ENCODE assay signal across 5 worm cellular contexts in the genomic region with DNA sequence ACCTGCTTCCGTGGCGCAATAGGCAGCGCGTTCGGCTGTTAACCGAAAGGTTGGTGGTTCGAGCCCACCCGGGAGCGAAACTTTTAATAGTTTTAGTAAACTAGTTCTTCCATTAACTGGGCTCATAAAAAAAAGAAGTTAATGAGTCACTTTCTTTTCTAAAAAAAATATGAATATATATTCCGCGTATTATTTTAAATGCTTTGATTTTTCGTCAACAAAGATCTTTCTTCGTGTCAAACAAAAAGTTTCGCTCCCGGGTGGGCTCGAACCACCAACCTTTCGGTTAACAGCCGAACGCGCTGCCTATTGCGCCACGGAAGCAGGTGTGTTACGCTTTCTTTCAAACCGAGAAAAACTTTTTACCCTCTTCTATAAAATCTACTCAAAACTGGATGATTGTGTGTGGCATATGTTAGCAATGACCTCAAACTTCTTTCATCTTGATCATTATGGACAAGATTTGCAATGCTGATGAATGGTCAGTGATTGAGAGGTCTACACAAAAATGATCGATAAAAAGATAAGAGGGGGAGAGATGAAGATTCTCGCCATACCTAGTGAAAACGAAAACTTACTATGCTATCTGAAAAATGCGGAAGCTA.
A peak's percentile ranks its signal among the peaks of the same experiment; 100 is the strongest.
TF ChIP-seq lines count a peak whose summit lies in the region.

No protein-coding gene starts in this region.

TF ChIP-seq in whole organism, L1 larva, 84 proteins besides CTCF, POLR2A, EP300 and RAD21 (continued from another document and continues in another):
- TF ChIP-seq efl-1 (optimal IDR thresholded peaks at IDR 0.05; lab: Kevin White, UChicago) (peak in 1 of 2 experiments; percentile 18), efl-1 (GFP tag; optimal IDR thresholded peaks at IDR 0.05 in 1 of 2; lab: Kevin White, UChicago) (peak in 1 of 2 experiments; percentile 89), ama-1 (optimal IDR thresholded peaks at IDR 0.05; lab: Kevin White, UChicago) (no peak), rnt-1 (tag; optimal IDR thresholded peaks at IDR 0.05; lab: Kevin White, UChicago) (peak; percentile 27), snu-23 (GFP tag; optimal IDR thresholded peaks at IDR 0.05; lab: Kevin White, UChicago) (peak; percentile 64), nhr-19 (GFP tag; conservative IDR thresholded peaks at IDR 0.05; lab: Robert Waterston, UW) (peak; percentile 50), nhr-47 (tag; optimal IDR thresholded peaks at IDR 0.05; lab: Kevin White, UChicago) (peak; percentile 53), nhr-85 (tag; lab: Kevin White, UChicago) (peak; percentile 94), nhr-12 (tag; optimal IDR thresholded peaks at IDR 0.05; lab: Kevin White, UChicago) (no peak), xbp-1 (tag; optimal IDR thresholded peaks at IDR 0.05; lab: Kevin White, UChicago) (peak; percentile 4), mab-9 (GFP tag; IDR thresholded peaks at IDR 0.05; lab: Robert Waterston, UW) (no peak), dpl-1 (GFP tag; optimal IDR thresholded peaks at IDR 0.05; lab: Kevin White, UChicago) (no peak), elt-3 (tag; optimal IDR thresholded peaks at IDR 0.05; lab: Kevin White, UChicago) (peak in 2 of 6 experiments; percentile 45 to 58), sup-37 (GFP tag; optimal IDR thresholded peaks at IDR 0.05; lab: Kevin White, UChicago) (no peak), mdl-1 (tag; optimal IDR thresholded peaks at IDR 0.05; lab: Kevin White, UChicago) (peak in 1 of 2 experiments; percentile 28), lsy-2 (tag; optimal IDR thresholded peaks at IDR 0.05; lab: Kevin White, UChicago) (peak in 1 of 2 experiments; percentile 13), blmp-1 (tag; optimal IDR thresholded peaks at IDR 0.05; lab: Kevin White, UChicago) (peak; percentile 80), vab-15 (tag; optimal IDR thresholded peaks at IDR 0.05; lab: Kevin White, UChicago) (no peak), alr-1 (tag; optimal IDR thresholded peaks at IDR 0.05; lab: Kevin White, UChicago; ENCODE audit: borderline replicate concordance) (no peak), lir-3 (tag; optimal IDR thresholded peaks at IDR 0.05; lab: Kevin White, UChicago; ENCODE audit: poor library complexity) (peak; percentile 19), nhr-77 (tag; optimal IDR thresholded peaks at IDR 0.05; lab: Kevin White, UChicago) (no peak), irx-1 (tag; optimal IDR thresholded peaks at IDR 0.05; lab: Kevin White, UChicago) (no peak), unc-62 (GFP tag; optimal IDR thresholded peaks at IDR 0.05; lab: Kevin White, UChicago) (no peak), fkh-4 (tag; optimal IDR thresholded peaks at IDR 0.05; lab: Kevin White, UChicago; ENCODE audit: borderline replicate concordance) (no peak)

TF ChIP-seq in whole organism, L2 larva, 48 proteins besides CTCF, POLR2A, EP300 and RAD21 (continued from another document and continues in another):
- TF ChIP-seq blmp-1 (tag; optimal IDR thresholded peaks at IDR 0.05; lab: Kevin White, UChicago; ENCODE audit: insufficient read depth): peak; percentile 65
- no peak for TF ChIP-seq unc-55 (GFP tag; optimal IDR thresholded peaks at IDR 0.05; lab: Kevin White, UChicago)
- no peak for TF ChIP-seq sem-4 (tag; optimal IDR thresholded peaks at IDR 0.05; lab: Kevin White, UChicago)
- no peak for TF ChIP-seq lin-11 (tag; optimal IDR thresholded peaks at IDR 0.05; lab: Kevin White, UChicago)
- TF ChIP-seq sma-9 (GFP tag; optimal IDR thresholded peaks at IDR 0.05; lab: Kevin White, UChicago): peak; percentile 81
- no peak for TF ChIP-seq sma-9 (tag; optimal IDR thresholded peaks at IDR 0.05; lab: Kevin White, UChicago)
- TF ChIP-seq nhr-11 (tag; optimal IDR thresholded peaks at IDR 0.05; lab: Kevin White, UChicago): no peak
- no peak for TF ChIP-seq mdl-1 (tag; optimal IDR thresholded peaks at IDR 0.05; lab: Kevin White, UChicago)
- TF ChIP-seq elt-1 (tag; optimal IDR thresholded peaks at IDR 0.05; lab: Kevin White, UChicago): peak; percentile 88
- TF ChIP-seq nhr-21 (tag; optimal IDR thresholded peaks at IDR 0.05; lab: Kevin White, UChicago): peak; percentile 47
- TF ChIP-seq zag-1 (tag; optimal IDR thresholded peaks at IDR 0.05; lab: Kevin White, UChicago): no peak
- TF ChIP-seq alr-1 (tag; optimal IDR thresholded peaks at IDR 0.05; lab: Kevin White, UChicago): no peak
- peak; percentile 31 for TF ChIP-seq nhr-129 (tag; optimal IDR thresholded peaks at IDR 0.05; lab: Kevin White, UChicago)
- no peak for TF ChIP-seq nhr-23 (tag; optimal IDR thresholded peaks at IDR 0.05; lab: Kevin White, UChicago)
- no peak for TF ChIP-seq lin-39 (tag; optimal IDR thresholded peaks at IDR 0.05; lab: Kevin White, UChicago)
- no peak for TF ChIP-seq lin-13 (GFP tag; optimal IDR thresholded peaks at IDR 0.05; lab: Kevin White, UChicago)
- TF ChIP-seq skn-1 (tag; optimal IDR thresholded peaks at IDR 0.05; lab: Kevin White, UChicago): no peak
- no peak for TF ChIP-seq aly-2 (tag; optimal IDR thresholded peaks at IDR 0.05; lab: Kevin White, UChicago)
- no peak for TF ChIP-seq nhr-10 (tag; optimal IDR thresholded peaks at IDR 0.05; lab: Kevin White, UChicago)
- peak; percentile 4 for TF ChIP-seq C34F6.9 (tag; optimal IDR thresholded peaks at IDR 0.05; lab: Kevin White, UChicago)
- no peak for TF ChIP-seq ceh-16 (tag; optimal IDR thresholded peaks at IDR 0.05; lab: Kevin White, UChicago)
- peak; percentile 72 for TF ChIP-seq nhr-25 (tag; optimal IDR thresholded peaks at IDR 0.05; lab: Kevin White, UChicago)
- no peak for TF ChIP-seq ztf-4 (tag; optimal IDR thresholded peaks at IDR 0.05; lab: Kevin White, UChicago)
- no peak for TF ChIP-seq snpc-4 (tag; optimal IDR thresholded peaks at IDR 0.05; lab: Kevin White, UChicago)
- peak; percentile 20 for TF ChIP-seq fos-1 (tag; optimal IDR thresholded peaks at IDR 0.05; lab: Kevin White, UChicago)
- TF ChIP-seq ceh-82 (tag; optimal IDR thresholded peaks at IDR 0.05; lab: Kevin White, UChicago): no peak
- no peak for TF ChIP-seq ama-1 (optimal IDR thresholded peaks at IDR 0.05; lab: Kevin White, UChicago)

TF ChIP-seq in whole organism, L3 larva, 47 proteins besides CTCF, POLR2A, EP300 and RAD21 (continued from another document and continues in another):
- TF ChIP-seq nhr-77 (tag; optimal IDR thresholded peaks at IDR 0.05; lab: Kevin White, UChicago) (no peak), ceh-16 (tag; optimal IDR thresholded peaks at IDR 0.05; lab: Kevin White, UChicago) (no peak), eor-1 (tag; optimal IDR thresholded peaks at IDR 0.05; lab: Kevin White, UChicago) (no peak), ztf-4 (tag; optimal IDR thresholded peaks at IDR 0.05; lab: Kevin White, UChicago) (no peak), egl-5 (tag; optimal IDR thresholded peaks at IDR 0.05; lab: Kevin White, UChicago) (no peak), nhr-43 (tag; optimal IDR thresholded peaks at IDR 0.05; lab: Kevin White, UChicago; ENCODE audit: poor library complexity, severe bottlenecking) (peak; percentile 14), nhr-237 (tag; optimal IDR thresholded peaks at IDR 0.05; lab: Kevin White, UChicago) (no peak), ama-1 (optimal IDR thresholded peaks at IDR 0.05; lab: Kevin White, UChicago) (no peak), elt-1 (tag; optimal IDR thresholded peaks at IDR 0.05; lab: Kevin White, UChicago) (peak; percentile 96), ztf-11 (tag; optimal IDR thresholded peaks at IDR 0.05; lab: Kevin White, UChicago) (no peak), elt-2 (tag; optimal IDR thresholded peaks at IDR 0.05; lab: Kevin White, UChicago) (peak; percentile 31), nhr-11 (tag; optimal IDR thresholded peaks at IDR 0.05; lab: Kevin White, UChicago) (no peak), nhr-25 (tag; optimal IDR thresholded peaks at IDR 0.05; lab: Kevin White, UChicago) (peak; percentile 62), unc-39 (tag; optimal IDR thresholded peaks at IDR 0.05; lab: Kevin White, UChicago) (no peak), tbx-2 (tag; optimal IDR thresholded peaks at IDR 0.05; lab: Kevin White, UChicago) (peak; percentile 11), nhr-28 (tag; optimal IDR thresholded peaks at IDR 0.05; lab: Kevin White, UChicago) (no peak), fkh-10 (GFP tag; optimal IDR thresholded peaks at IDR 0.05; lab: Kevin White, UChicago) (no peak), pqm-1 (tag; optimal IDR thresholded peaks at IDR 0.05; lab: Kevin White, UChicago) (peak; percentile 12), daf-12 (tag; optimal IDR thresholded peaks at IDR 0.05; lab: Kevin White, UChicago) (no peak), ceh-82 (tag; optimal IDR thresholded peaks at IDR 0.05; lab: Kevin White, UChicago) (no peak), nhr-23 (tag; optimal IDR thresholded peaks at IDR 0.05; lab: Kevin White, UChicago) (peak; percentile 33), mml-1 (tag; optimal IDR thresholded peaks at IDR 0.05; lab: Kevin White, UChicago) (no peak), hmg-11 (tag; optimal IDR thresholded peaks at IDR 0.05; lab: Kevin White, UChicago) (no peak), fos-1 (tag; optimal IDR thresholded peaks at IDR 0.05; lab: Kevin White, UChicago) (peak; percentile 13), lin-15B (tag; optimal IDR thresholded peaks at IDR 0.05; lab: Kevin White, UChicago) (no peak), snpc-4 (tag; optimal IDR thresholded peaks at IDR 0.05; lab: Kevin White, UChicago) (no peak), nfya-1 (tag; optimal IDR thresholded peaks at IDR 0.05; lab: Kevin White, UChicago; ENCODE audit: insufficient read depth) (peak; percentile 26), zag-1 (tag; optimal IDR thresholded peaks at IDR 0.05; lab: Kevin White, UChicago) (no peak)

TF ChIP-seq in whole organism, L4 larva, 104 proteins besides CTCF, POLR2A, EP300 and RAD21 (continued from another document and continues in another):
- peak; percentile 19 to 76 for TF ChIP-seq daf-16 (GFP tag; optimal IDR thresholded peaks at IDR 0.05; lab: Kevin White, UChicago)
- peak; percentile 68 for TF ChIP-seq daf-16 (tag; optimal IDR thresholded peaks at IDR 0.05; lab: Kevin White, UChicago)
- TF ChIP-seq Y5F2A.4 (GFP tag; optimal IDR thresholded peaks at IDR 0.05; lab: Kevin White, UChicago): peak; percentile 41
- peak; percentile 50; the same call in 1 of the 2 replicates for TF ChIP-seq F26F4.8 (GFP tag; conservative IDR thresholded peaks at IDR 0.05; lab: Robert Waterston, UW)
- peak; percentile 49 for TF ChIP-seq unc-130 (GFP tag; optimal IDR thresholded peaks at IDR 0.05; lab: Kevin White, UChicago)
- TF ChIP-seq nhr-28 (tag; optimal IDR thresholded peaks at IDR 0.05; lab: Kevin White, UChicago): peak; percentile 23
- TF ChIP-seq lir-3 (tag; optimal IDR thresholded peaks at IDR 0.05; lab: Kevin White, UChicago): peak; percentile 19
- TF ChIP-seq F49E8.2 (tag; optimal IDR thresholded peaks at IDR 0.05; lab: Kevin White, UChicago; ENCODE audit: borderline replicate concordance): peak; percentile 50
- TF ChIP-seq ceh-32 (tag; optimal IDR thresholded peaks at IDR 0.05; lab: Kevin White, UChicago; ENCODE audit: poor library complexity): no peak
- TF ChIP-seq arid-1 (GFP tag; conservative IDR thresholded peaks at IDR 0.05; lab: Robert Waterston, UW): peak; percentile 61; the same call in 1 of the 2 replicates
- TF ChIP-seq Y48G9A.11 (GFP tag; IDR thresholded peaks at IDR 0.05; lab: Robert Waterston, UW): peak; percentile 56; the same call in 1 of the 2 replicates
- peak; percentile 8 for TF ChIP-seq dve-1 (tag; optimal IDR thresholded peaks at IDR 0.05; lab: Kevin White, UChicago; ENCODE audit: insufficient read depth)
- no peak for TF ChIP-seq T26A8.4 (GFP tag; IDR thresholded peaks at IDR 0.05; lab: Robert Waterston, UW)
- TF ChIP-seq hmg-1.1 (GFP tag; IDR thresholded peaks at IDR 0.05; lab: Robert Waterston, UW): peak; percentile 68
- peak; percentile 78 for TF ChIP-seq lim-7 (GFP tag; IDR thresholded peaks at IDR 0.05; lab: Robert Waterston, UW)
- TF ChIP-seq rbr-2 (tag; optimal IDR thresholded peaks at IDR 0.05; lab: Kevin White, UChicago): peak; percentile 43
- no peak for TF ChIP-seq nhr-76 (tag; optimal IDR thresholded peaks at IDR 0.05; lab: Kevin White, UChicago)
- peak; percentile 18; the same call in 1 of the 2 replicates for TF ChIP-seq madf-9 (GFP tag; conservative IDR thresholded peaks at IDR 0.05; lab: Robert Waterston, UW)
- peak; percentile 47 for TF ChIP-seq hlh-30 (tag; optimal IDR thresholded peaks at IDR 0.05; lab: Kevin White, UChicago; ENCODE audit: insufficient read depth)
- 0 out of 2 replicates have a peak, but pooled peaks have one; percentile 38 for TF ChIP-seq ceh-44 (GFP tag; IDR thresholded peaks at IDR 0.05; lab: Robert Waterston, UW)
- no peak for TF ChIP-seq aly-2 (tag; optimal IDR thresholded peaks at IDR 0.05; lab: Kevin White, UChicago)
- peak; percentile 59; the same call in 1 of the 2 replicates for TF ChIP-seq daf-19 (GFP tag; conservative IDR thresholded peaks at IDR 0.05; lab: Robert Waterston, UW)
- no peak for TF ChIP-seq R02D3.7 (tag; optimal IDR thresholded peaks at IDR 0.05; lab: Kevin White, UChicago)
- TF ChIP-seq snpc-1.2 (GFP tag; IDR thresholded peaks at IDR 0.05; lab: Robert Waterston, UW): peak; percentile 81
- no peak for TF ChIP-seq ces-1 (GFP tag; optimal IDR thresholded peaks at IDR 0.05; lab: Kevin White, UChicago)
- TF ChIP-seq mxl-3 (GFP tag; optimal IDR thresholded peaks at IDR 0.05; lab: Kevin White, UChicago): peak; percentile 13

TF ChIP-seq in whole organism, young adult, 124 proteins besides CTCF, POLR2A, EP300 and RAD21 (continued from another document and continues in another):
- TF ChIP-seq madf-6 (GFP tag; IDR thresholded peaks at IDR 0.05; lab: Robert Waterston, UW): peak; percentile 39; the same call in 1 of the 2 replicates
- no peak for TF ChIP-seq Y95B8A.8 (GFP tag; IDR thresholded peaks at IDR 0.05; lab: Robert Waterston, UW)
- TF ChIP-seq ekl-4 (GFP tag; IDR thresholded peaks at IDR 0.05; lab: Robert Waterston, UW): peak; percentile 29; the same call in 1 of the 2 replicates
- no peak for TF ChIP-seq dpff-1 (tag; optimal IDR thresholded peaks at IDR 0.05; lab: Kevin White, UChicago)
- TF ChIP-seq Y53G8AR.9 (GFP tag; conservative IDR thresholded peaks at IDR 0.05; lab: Robert Waterston, UW): no peak
- TF ChIP-seq tbp1 (GFP tag; optimal IDR thresholded peaks at IDR 0.05; lab: Kevin White, UChicago): peak; percentile 86
- TF ChIP-seq pbrm-1 (GFP tag; IDR thresholded peaks at IDR 0.05; lab: Robert Waterston, UW): 0 out of 2 replicates have a peak, but pooled peaks have one; percentile 61
- no peak for TF ChIP-seq Y67H2A.10 (GFP tag; conservative IDR thresholded peaks at IDR 0.05; lab: Robert Waterston, UW)
- TF ChIP-seq ztf-18 (tag; optimal IDR thresholded peaks at IDR 0.05; lab: Kevin White, UChicago): peak; percentile 58
- TF ChIP-seq bed-1 (GFP tag; IDR thresholded peaks at IDR 0.05; lab: Robert Waterston, UW): no peak
- TF ChIP-seq Y53F4B.3 (GFP tag; IDR thresholded peaks at IDR 0.05; lab: Robert Waterston, UW): 0 out of 2 replicates have a peak, but pooled peaks have one; percentile 42
- TF ChIP-seq madf-10 (tag; optimal IDR thresholded peaks at IDR 0.05; lab: Kevin White, UChicago): peak; percentile 18
- peak; percentile 71 for TF ChIP-seq him-1 (tag; optimal IDR thresholded peaks at IDR 0.05; lab: Kevin White, UChicago)
- no peak for TF ChIP-seq nfya-2 (GFP tag; IDR thresholded peaks at IDR 0.05; lab: Robert Waterston, UW)
- peak; percentile 40 for TF ChIP-seq nhr-80 (tag; optimal IDR thresholded peaks at IDR 0.05; lab: Kevin White, UChicago)
- no peak for TF ChIP-seq K12H6.12 (tag; optimal IDR thresholded peaks at IDR 0.05; lab: Kevin White, UChicago)
- TF ChIP-seq F23B12.7 (tag; optimal IDR thresholded peaks at IDR 0.05; lab: Kevin White, UChicago; ENCODE audit: insufficient read depth): peak; percentile 68
- TF ChIP-seq ztf-22 (GFP tag; optimal IDR thresholded peaks at IDR 0.05; lab: Kevin White, UChicago): peak; percentile 6
- peak; percentile 53 for TF ChIP-seq lsy-27 (tag; optimal IDR thresholded peaks at IDR 0.05; lab: Kevin White, UChicago; ENCODE audit: borderline replicate concordance, insufficient read depth)
- TF ChIP-seq sdz-38 (tag; optimal IDR thresholded peaks at IDR 0.05; lab: Kevin White, UChicago): no peak
- TF ChIP-seq C06A6.2 (GFP tag; conservative IDR thresholded peaks at IDR 0.05; lab: Robert Waterston, UW): no peak
- no peak for TF ChIP-seq nhr-27 (tag; optimal IDR thresholded peaks at IDR 0.05; lab: Kevin White, UChicago)
- no peak for TF ChIP-seq ceh-100 (GFP tag; IDR thresholded peaks at IDR 0.05; lab: Robert Waterston, UW)
- peak; percentile 75 for TF ChIP-seq die-1 (tag; optimal IDR thresholded peaks at IDR 0.05; lab: Kevin White, UChicago)
- no peak for TF ChIP-seq sptf-2 (GFP tag; optimal IDR thresholded peaks at IDR 0.05; lab: Kevin White, UChicago)
- TF ChIP-seq athp-1 (tag; optimal IDR thresholded peaks at IDR 0.05; lab: Kevin White, UChicago): peak; percentile 57
- no peak for TF ChIP-seq sea-2 (GFP tag; IDR thresholded peaks at IDR 0.05; lab: Robert Waterston, UW)
- TF ChIP-seq F57A8.1 (GFP tag; optimal IDR thresholded peaks at IDR 0.05; lab: Kevin White, UChicago): no peak
- TF ChIP-seq hmg-1.2 (GFP tag; IDR thresholded peaks at IDR 0.05; lab: Robert Waterston, UW): peak; percentile 50
- no peak for TF ChIP-seq tlf-1 (GFP tag; optimal IDR thresholded peaks at IDR 0.05; lab: Kevin White, UChicago)
- no peak for TF ChIP-seq T26A5.8 (tag; optimal IDR thresholded peaks at IDR 0.05; lab: Kevin White, UChicago)
